Fruit fly (Drosophila melanogaster): Measurements from ENCODE around the gene CG14811.

The CG14811 gene

dm6 chrX:1858867-1859266, 36.7 kb upstream of the CG14811 start, which contains the start of gene Lamtor5 (continued):
- TF ChIP-seq Meics (GFP tag; optimal IDR thresholded peaks at IDR 0.05) (peak; percentile 54), CG12744 (GFP tag; optimal IDR thresholded peaks at IDR 0.05) (peak; percentile 24), NfI (GFP tag; optimal IDR thresholded peaks at IDR 0.05) (peak; percentile 32), Sry-δ (GFP tag; optimal IDR thresholded peaks at IDR 0.05) (peak; percentile 14), CG2129 (GFP tag; IDR thresholded peaks at IDR 0.05; ENCODE audit: partially characterized antibody) (no peak), ttk (GFP tag; IDR thresholded peaks at IDR 0.05) (no peak), br (optimal IDR thresholded peaks at IDR 0.05) (no peak), ato (GFP tag; IDR thresholded peaks at IDR 0.05; ENCODE audit: partially characterized antibody) (no peak; the same call in 1 of the 2 replicates), Scr (GFP tag; IDR thresholded peaks at IDR 0.05; ENCODE audit: partially characterized antibody) (0 out of 2 replicates have a peak, but pooled peaks have one; percentile 21), sqz (GFP tag; optimal IDR thresholded peaks at IDR 0.05) (peak; percentile 13), CG17829 (tag; optimal IDR thresholded peaks at IDR 0.05) (peak; percentile 56), CG8290 (GFP tag; optimal IDR thresholded peaks at IDR 0.05) (no peak), CG8290 (tag; optimal IDR thresholded peaks at IDR 0.05) (peak in 1 of 2 experiments; percentile 54), ewg (GFP tag; optimal IDR thresholded peaks at IDR 0.05) (no peak), yki (optimal IDR thresholded peaks at IDR 0.05) (no peak), Bdp1 (GFP tag; optimal IDR thresholded peaks at IDR 0.05) (no peak), Dp (GFP tag; optimal IDR thresholded peaks at IDR 0.05) (no peak), D19A (tag; optimal IDR thresholded peaks at IDR 0.05) (peak; percentile 55), CG8281 (tag; optimal IDR thresholded peaks at IDR 0.05) (no peak), CG17328 (GFP tag; IDR thresholded peaks at IDR 0.05) (0 out of 2 replicates have a peak, but pooled peaks have one; percentile 39), tgo (GFP tag; IDR thresholded peaks at IDR 0.05) (peak; percentile 33; the same call in 1 of the 3 replicates), Oaz (GFP tag; IDR thresholded peaks at IDR 0.05) (no peak), Vsx1 (GFP tag; optimal IDR thresholded peaks at IDR 0.05) (no peak), Rfx (GFP tag; IDR thresholded peaks at IDR 0.05) (peak; percentile 78), CG2712 (tag; optimal IDR thresholded peaks at IDR 0.05) (peak; percentile 58), CG10321 (GFP tag; IDR thresholded peaks at IDR 0.05) (0 out of 2 replicates have a peak, but pooled peaks have one; percentile 16), cas (GFP tag; IDR thresholded peaks at IDR 0.05) (peak; percentile 7; the same call in 1 of the 2 replicates), CG33557 (GFP tag; optimal IDR thresholded peaks at IDR 0.05) (no peak), oc (tag; optimal IDR thresholded peaks at IDR 0.05) (peak; percentile 49), CG3995 (GFP tag; optimal IDR thresholded peaks at IDR 0.05) (no peak), CG13894 (tag; optimal IDR thresholded peaks at IDR 0.05) (peak; percentile 43), sd (tag; optimal IDR thresholded peaks at IDR 0.05) (peak; percentile 26), amos (GFP tag; IDR thresholded peaks at IDR 0.05; ENCODE audit: partially characterized antibody) (peak; percentile 47; the same call in 1 of the 2 replicates), shn (GFP tag; optimal IDR thresholded peaks at IDR 0.05) (no peak), CG2875 (GFP tag; optimal IDR thresholded peaks at IDR 0.05) (no peak), dimm (GFP tag; IDR thresholded peaks at IDR 0.05) (no peak), vvl (GFP tag; IDR thresholded peaks at IDR 0.05) (0 out of 2 replicates have a peak, but pooled peaks have one; percentile 28), ftz-f1 (GFP tag; optimal IDR thresholded peaks at IDR 0.05) (no peak), CG4617 (GFP tag; optimal IDR thresholded peaks at IDR 0.05; ENCODE audit: borderline replicate concordance) (peak; percentile 21), CG34376 (GFP tag; optimal IDR thresholded peaks at IDR 0.05) (peak; percentile 23), Chrac-16 (GFP tag; optimal IDR thresholded peaks at IDR 0.05) (peak; percentile 25), CG18011 (GFP tag; optimal IDR thresholded peaks at IDR 0.05) (peak; percentile 40), corto (GFP tag; optimal IDR thresholded peaks at IDR 0.05) (no peak), Bteb2 (GFP tag; optimal IDR thresholded peaks at IDR 0.05) (no peak), B-H1 (GFP tag; IDR thresholded peaks at IDR 0.05) (peak; percentile 21; the same call in 1 of the 3 replicates), CG3838 (GFP tag; optimal IDR thresholded peaks at IDR 0.05) (no peak), nmo (GFP tag; optimal IDR thresholded peaks at IDR 0.05) (peak; percentile 34), CG30020 (tag; optimal IDR thresholded peaks at IDR 0.05) (no peak), CG2678 (tag; optimal IDR thresholded peaks at IDR 0.05) (peak; percentile 54), slbo (GFP tag; IDR thresholded peaks at IDR 0.05) (peak; percentile 73), CG13287 (GFP tag; IDR thresholded peaks at IDR 0.05; ENCODE audit: partially characterized antibody) (peak; percentile 44)
